Fruit fly (Drosophila melanogaster): Measurements from ENCODE around the gene RpLP0.
A peak's percentile ranks its signal among the peaks of the same experiment; 100 is the strongest.

Gene RpLP0

DNA sequence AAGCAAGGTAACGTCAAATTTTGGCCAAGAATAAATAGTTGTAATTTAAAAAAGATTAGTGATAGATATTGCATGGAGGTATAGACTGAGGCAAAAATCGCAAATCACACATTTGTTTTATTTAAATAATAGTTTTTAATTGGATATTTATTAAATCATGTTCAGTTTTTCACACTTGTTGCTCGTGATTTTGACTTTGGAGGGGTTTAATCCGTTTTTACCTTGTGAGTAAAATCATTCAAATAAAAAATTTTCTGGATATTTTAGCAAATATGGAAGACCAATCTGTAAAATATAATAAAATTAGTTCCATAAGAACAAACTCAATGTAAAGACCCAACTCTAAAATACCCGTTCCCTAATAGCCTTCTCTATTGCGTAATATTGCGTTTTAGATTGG lies 47.4 kb upstream of the RpLP0 start, which contains the start of gene CG7140:
TSS of gene CG7140 (minus strand) at position 101 of the 400 bp plus-strand sequence.
- TF ChIP-seq Kr (GFP tag; optimal IDR thresholded peaks at IDR 0.05) (no peak), ap (GFP tag; IDR thresholded peaks at IDR 0.05) (no peak), CG13775 (GFP tag; optimal IDR thresholded peaks at IDR 0.05) (no peak), Dip2 (GFP tag; IDR thresholded peaks at IDR 0.05) (no peak), bigmax (GFP tag; optimal IDR thresholded peaks at IDR 0.05) (no peak), exex (tag; optimal IDR thresholded peaks at IDR 0.05) (no peak), chm (GFP tag; IDR thresholded peaks at IDR 0.05) (no peak), CG8290 (GFP tag; optimal IDR thresholded peaks at IDR 0.05) (no peak), CG8290 (tag; optimal IDR thresholded peaks at IDR 0.05) (no peak)

- no peak for TF ChIP-seq CG7963 (GFP tag; IDR thresholded peaks at IDR 0.05; ENCODE audit: partially characterized antibody)
- TF ChIP-seq Hmx (GFP tag; optimal IDR thresholded peaks at IDR 0.05): no peak
- no peak for TF ChIP-seq CG7357 (GFP tag; IDR thresholded peaks at IDR 0.05)
- no peak for TF ChIP-seq jing (GFP tag; optimal IDR thresholded peaks at IDR 0.05)
Measured at dm6 chr3L:22029670-22030069, 46.0 kb upstream of the RpLP0 start, which contains the start of gene CG43392. CG43392 (minus strand) TSS chr3L:22029770.

DNA sequence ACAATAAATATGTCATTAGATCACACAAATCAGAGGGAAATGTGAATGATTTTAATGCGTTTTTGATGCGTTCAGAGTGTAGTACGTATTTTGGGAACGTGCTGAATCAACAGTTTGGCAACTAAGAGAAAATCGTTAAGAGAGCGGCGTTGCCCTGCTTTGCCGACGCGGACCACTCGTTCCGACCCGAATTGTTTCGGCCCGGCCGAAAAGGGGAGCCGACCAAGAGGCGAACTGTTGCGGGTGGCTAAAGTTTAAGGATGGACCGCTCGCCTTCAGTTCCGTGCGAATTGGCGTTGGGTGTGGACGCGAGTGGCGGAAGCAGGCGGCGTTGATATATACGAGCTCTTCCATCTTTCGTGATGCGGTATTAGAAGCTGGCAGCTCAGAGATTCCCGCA lies 41.0 kb upstream of the RpLP0 start, which contains the start of gene Oct-TyrR:
TSS of gene Oct-TyrR (plus strand) at position 287 of the 400 bp plus-strand sequence.
- TF ChIP-seq Usf (GFP tag; optimal IDR thresholded peaks at IDR 0.05) (no peak), Mrtf (GFP tag; IDR thresholded peaks at IDR 0.05) (no peak), phol (tag; optimal IDR thresholded peaks at IDR 0.05) (no peak), CG3163 (GFP tag; optimal IDR thresholded peaks at IDR 0.05) (peak; percentile 87), pnt (GFP tag; optimal IDR thresholded peaks at IDR 0.05) (no peak), CG3838 (GFP tag; optimal IDR thresholded peaks at IDR 0.05) (no peak), Fer3 (tag; optimal IDR thresholded peaks at IDR 0.05) (no peak), CG3281 (GFP tag; optimal IDR thresholded peaks at IDR 0.05) (no peak), Jarid2 (GFP tag; optimal IDR thresholded peaks at IDR 0.05) (peak; percentile 19), gsb-n (tag; optimal IDR thresholded peaks at IDR 0.05) (no peak), Deaf1 (tag; optimal IDR thresholded peaks at IDR 0.05) (peak; percentile 96), scrt (GFP tag; optimal IDR thresholded peaks at IDR 0.05) (peak; percentile 75), CG4360 (GFP tag; IDR thresholded peaks at IDR 0.05) (no peak), Spps (tag; optimal IDR thresholded peaks at IDR 0.05) (no peak), Gug (GFP tag; IDR thresholded peaks at IDR 0.05) (0 out of 4 replicates have a peak, but pooled peaks have one; percentile 5)

- TF ChIP-seq CG12769 (tag; optimal IDR thresholded peaks at IDR 0.05) (peak; percentile 66), CG6813 (GFP tag; optimal IDR thresholded peaks at IDR 0.05) (no peak), Gsc (GFP tag; IDR thresholded peaks at IDR 0.05) (no peak), CG8924 (tag; optimal IDR thresholded peaks at IDR 0.05) (no peak), MBD-R2 (GFP tag; IDR thresholded peaks at IDR 0.05) (no peak), Hmr (GFP tag; optimal IDR thresholded peaks at IDR 0.05) (no peak), peb (GFP tag; IDR thresholded peaks at IDR 0.05) (no peak), CG42726 (GFP tag; IDR thresholded peaks at IDR 0.05; ENCODE audit: partially characterized antibody) (no peak), Dip3 (GFP tag; optimal IDR thresholded peaks at IDR 0.05) (no peak), CG17829 (tag; optimal IDR thresholded peaks at IDR 0.05) (no peak), Rfx (GFP tag; IDR thresholded peaks at IDR 0.05) (peak; percentile 32; the same call in 1 of the 2 replicates), crol (GFP tag; IDR thresholded peaks at IDR 0.05) (peak; percentile 71), CG4730 (GFP tag; IDR thresholded peaks at IDR 0.05) (no peak), mirr (GFP tag; optimal IDR thresholded peaks at IDR 0.05) (peak; percentile 7), CG13775 (GFP tag; optimal IDR thresholded peaks at IDR 0.05) (no peak), Nf-YB (GFP tag; optimal IDR thresholded peaks at IDR 0.05) (no peak), lov (optimal IDR thresholded peaks at IDR 0.05) (no peak), lov (GFP tag; IDR thresholded peaks at IDR 0.05) (no peak), CG10543 (GFP tag; optimal IDR thresholded peaks at IDR 0.05) (peak; percentile 59), Blimp-1 (GFP tag; optimal IDR thresholded peaks at IDR 0.05) (peak; percentile 70), CG2129 (GFP tag; IDR thresholded peaks at IDR 0.05; ENCODE audit: partially characterized antibody) (no peak)
Measured at dm6 chr3L:22051152-22051551, 24.5 kb upstream of the RpLP0 start.
